Worm (Caenorhabditis elegans) whole organism, L3 larva: ENCODE results near the gene C10G8.8.
A peak's percentile ranks its signal among the peaks of the same experiment; 100 is the strongest.

Experiments used
- R02D3.7 ChIP-seq: fragments of 150-350 bp; optimal IDR thresholded peaks from 2 replicates; lab custom pipeline; 2014; ENCODE audit warnings: missing biosample characterization, missing genetic modification characterization
- ZK546.5 ChIP-seq: sonication (generic microtip); optimal IDR thresholded peaks from 2 replicates; lab custom pipeline; 2017; ENCODE audit warnings: missing biosample characterization, missing genetic modification characterization
- aly-2 ChIP-seq: fragments of 150-350 bp; optimal IDR thresholded peaks from 2 replicates; lab custom pipeline; 2014; ENCODE audit warnings: missing biosample characterization, missing genetic modification characterization
- ama-1 ChIP-seq: fragments of 150-350 bp; optimal IDR thresholded peaks from 2 replicates; lab custom pipeline; 2018
- ceh-16 ChIP-seq: sonication (generic microtip); optimal IDR thresholded peaks from 2 replicates; lab custom pipeline; 2017; ENCODE audit warnings: missing biosample characterization, missing genetic modification characterization
- ceh-9 ChIP-seq: sonication (generic microtip); optimal IDR thresholded peaks from 2 replicates; lab custom pipeline; 2018; ENCODE audit warnings: missing biosample characterization, missing genetic modification characterization
- daf-12 ChIP-seq: fragments of 150-350 bp; optimal IDR thresholded peaks from 2 replicates; lab custom pipeline; 2014; ENCODE audit warnings: missing biosample characterization, missing genetic modification reagents, missing genetic modification characterization
- egl-27 ChIP-seq: sonication (generic microtip); optimal IDR thresholded peaks from 4 replicates; lab custom pipeline; 2017; ENCODE audit warnings: missing biosample characterization, missing genetic modification reagents, missing genetic modification characterization
- egl-5 ChIP-seq: fragments of 150-350 bp; optimal IDR thresholded peaks from 2 replicates; lab custom pipeline; 2017; ENCODE audit warnings: missing biosample characterization, missing genetic modification reagents, missing genetic modification characterization, inconsistent platforms
- elt-1 ChIP-seq: fragments of 150-350 bp; optimal IDR thresholded peaks from 2 replicates; lab custom pipeline; 2014; ENCODE audit warnings: missing biosample characterization, missing genetic modification characterization
- elt-2 ChIP-seq: sonication (generic microtip); optimal IDR thresholded peaks from 2 replicates; lab custom pipeline; 2016; ENCODE audit warnings: missing genetic modification reagents, mild to moderate bottlenecking, missing genetic modification characterization, missing compliant biosample characterization
- elt-3 ChIP-seq, 3 experiments: fragments of 150-350 bp in 1 of 3; sonication (generic microtip) in 2 of 3; optimal IDR thresholded peaks; 2 replicates in 2 of 3; 4 replicates in 1 of 3; lab custom pipeline; 2014 to 2017; ENCODE audit warnings: missing biosample characterization in 3 of 3, missing genetic modification characterization in 3 of 3
- fkh-2 ChIP-seq: fragments of 150-350 bp; optimal IDR thresholded peaks from 2 replicates; lab custom pipeline; 2014; ENCODE audit warnings: missing biosample characterization, missing genetic modification reagents, missing genetic modification characterization
- fos-1 ChIP-seq: fragments of 150-350 bp; optimal IDR thresholded peaks from 2 replicates; lab custom pipeline; 2014; ENCODE audit warnings: missing biosample characterization, missing genetic modification characterization
- hmg-11 ChIP-seq: sonication (generic microtip); optimal IDR thresholded peaks from 2 replicates; lab custom pipeline; 2016; ENCODE audit warnings: missing genetic modification characterization, missing compliant biosample characterization
- jun-1 ChIP-seq: fragments of 150-350 bp; optimal IDR thresholded peaks from 2 replicates; lab custom pipeline; 2014; ENCODE audit warnings: missing biosample characterization, missing genetic modification reagents, missing genetic modification characterization
- lin-39 ChIP-seq: fragments of 150-350 bp; optimal IDR thresholded peaks from 2 replicates; lab custom pipeline; 2018; ENCODE audit warnings: missing biosample characterization, missing genetic modification reagents, missing genetic modification characterization
- lsy-12 ChIP-seq: sonication (generic microtip); optimal IDR thresholded peaks from 2 replicates; lab custom pipeline; 2016; ENCODE audit warnings: mild to moderate bottlenecking, missing genetic modification characterization, missing compliant biosample characterization
- mml-1 ChIP-seq: fragments of 150-350 bp; sonication (generic microtip); optimal IDR thresholded peaks from 3 replicates; lab custom pipeline; 2014; ENCODE audit warnings: missing biosample characterization, missing genetic modification characterization
- nhr-12 ChIP-seq: fragments of 150-350 bp; optimal IDR thresholded peaks from 2 replicates; lab custom pipeline; 2014; ENCODE audit warnings: missing biosample characterization, missing genetic modification characterization
- nhr-23 ChIP-seq: fragments of 150-350 bp; optimal IDR thresholded peaks from 2 replicates; lab custom pipeline; 2014; ENCODE audit warnings: missing biosample characterization, missing genetic modification reagents, missing genetic modification characterization
- nhr-237 ChIP-seq: fragments of 150-350 bp; optimal IDR thresholded peaks from 2 replicates; lab custom pipeline; 2014; ENCODE audit warnings: missing biosample characterization, missing genetic modification characterization
- nhr-25 ChIP-seq: sonication (generic microtip); optimal IDR thresholded peaks from 2 replicates; lab custom pipeline; 2017; ENCODE audit warnings: missing biosample characterization, missing genetic modification characterization
- nhr-43 ChIP-seq: sonication (generic microtip); optimal IDR thresholded peaks from 2 replicates; lab custom pipeline; 2016; ENCODE audit warnings: mild to moderate bottlenecking, missing genetic modification characterization, missing compliant biosample characterization; ENCODE audit not compliant: poor library complexity, severe bottlenecking
- nhr-67 ChIP-seq: fragments of 150-350 bp; optimal IDR thresholded peaks from 2 replicates; lab custom pipeline; 2014; ENCODE audit warnings: missing biosample characterization, missing genetic modification characterization
- nhr-76 ChIP-seq: fragments of 150-350 bp; sonication (generic microtip); optimal IDR thresholded peaks from 5 replicates; lab custom pipeline; 2014; ENCODE audit warnings: missing biosample characterization, missing genetic modification characterization
- nhr-77 ChIP-seq: fragments of 150-350 bp; optimal IDR thresholded peaks from 2 replicates; lab custom pipeline; 2014; ENCODE audit warnings: missing biosample characterization, missing genetic modification characterization
- pha-4 ChIP-seq: fragments of 150-350 bp; optimal IDR thresholded peaks from 2 replicates; lab custom pipeline; 2014; ENCODE audit warnings: missing biosample characterization, missing genetic modification reagents, missing genetic modification characterization
- pqm-1 ChIP-seq: fragments of 150-350 bp; optimal IDR thresholded peaks from 2 replicates; lab custom pipeline; 2017; ENCODE audit warnings: missing biosample characterization, missing genetic modification characterization, inconsistent platforms
- skn-1 ChIP-seq: fragments of 150-350 bp; optimal IDR thresholded peaks from 2 replicates; lab custom pipeline; 2014; ENCODE audit warnings: missing biosample characterization, missing genetic modification characterization
- snpc-4 ChIP-seq: fragments of 150-350 bp; optimal IDR thresholded peaks from 2 replicates; lab custom pipeline; 2014; ENCODE audit warnings: missing biosample characterization, missing genetic modification characterization
- tbx-2 ChIP-seq: sonication (generic microtip); optimal IDR thresholded peaks from 2 replicates; lab custom pipeline; 2016; ENCODE audit warnings: mild to moderate bottlenecking, missing genetic modification characterization, missing compliant biosample characterization
- unc-39 ChIP-seq: sonication (generic microtip); optimal IDR thresholded peaks from 4 replicates; lab custom pipeline; 2017; ENCODE audit warnings: missing biosample characterization, missing genetic modification characterization
- zag-1 ChIP-seq: fragments of 150-350 bp; optimal IDR thresholded peaks from 2 replicates; lab custom pipeline; 2014; ENCODE audit warnings: missing biosample characterization, missing genetic modification characterization
- ztf-11 ChIP-seq: fragments of 150-350 bp; optimal IDR thresholded peaks from 2 replicates; lab custom pipeline; 2014; ENCODE audit warnings: missing biosample characterization, missing genetic modification characterization
- ztf-4 ChIP-seq: fragments of 150-350 bp; optimal IDR thresholded peaks from 2 replicates; lab custom pipeline; 2014; ENCODE audit warnings: missing biosample characterization, missing genetic modification characterization

Gene C10G8.8

ce11 chrV:5312453-5312852 lies 15.8 kb downstream of the C10G8.8 start, which contains the start of gene C10G8.3:
C10G8.3 (plus strand) TSS chrV:5312753.
- no peak for TF ChIP-seq skn-1 (tag; lab: Kevin White, UChicago)
- TF ChIP-seq ama-1 (lab: Kevin White, UChicago) = no peak
- no peak for TF ChIP-seq snpc-4 (tag; lab: Kevin White, UChicago)
- TF ChIP-seq fkh-2 (tag; lab: Kevin White, UChicago) = no peak
- no peak for TF ChIP-seq aly-2 (tag; lab: Kevin White, UChicago)
- no peak for TF ChIP-seq unc-39
- TF ChIP-seq ceh-9 (tag; lab: Kevin White, UChicago) = no peak
- TF ChIP-seq egl-5 = no peak
- no peak for TF ChIP-seq ztf-11 (tag; lab: Kevin White, UChicago)
- no peak for TF ChIP-seq zag-1 (tag; lab: Kevin White, UChicago)
- no peak for TF ChIP-seq ZK546.5 (tag; lab: Kevin White, UChicago)
- TF ChIP-seq nhr-43 (tag; lab: Kevin White, UChicago) = no peak
- no peak for TF ChIP-seq nhr-237 (tag; lab: Kevin White, UChicago)
- TF ChIP-seq daf-12 = no peak
- TF ChIP-seq lsy-12 (tag; lab: Kevin White, UChicago) = no peak
- no peak for TF ChIP-seq elt-1
- no peak for TF ChIP-seq hmg-11

ce11 chrV:5311635-5312034 lies 16.6 kb downstream of the C10G8.8 start, which contains the start of gene C10G8.4:
C10G8.4 (plus strand) TSS chrV:5311935.
- TF ChIP-seq nhr-12 (tag; lab: Kevin White, UChicago) (no peak), ceh-16 (tag; lab: Kevin White, UChicago) (no peak), ztf-11 (tag; lab: Kevin White, UChicago) (no peak), nhr-76 (tag; lab: Kevin White, UChicago) (no peak), fkh-2 (tag; lab: Kevin White, UChicago) (no peak), nhr-67 (tag; lab: Kevin White, UChicago) (no peak), ztf-4 (no peak), daf-12 (no peak), egl-27 (no peak), jun-1 (tag; lab: Kevin White, UChicago) (no peak), pqm-1 (tag; lab: Kevin White, UChicago) (no peak), mml-1 (no peak), fos-1 (tag; lab: Kevin White, UChicago) (no peak)

ce11 chrV:5304366-5304765 lies 23.8 kb downstream of the C10G8.8 start:
- TF ChIP-seq ztf-11 (tag; lab: Kevin White, UChicago) (no peak), tbx-2 (tag; lab: Kevin White, UChicago) (no peak), egl-27 (no peak), aly-2 (tag; lab: Kevin White, UChicago) (no peak), nhr-25 (no peak), fos-1 (tag; lab: Kevin White, UChicago) (no peak), elt-3 (tag; optimal IDR thresholded peaks at IDR 0.05; lab: Kevin White, UChicago) (no peak), lin-39 (tag; lab: Kevin White, UChicago) (no peak), R02D3.7 (tag; lab: Kevin White, UChicago) (no peak)

- TF ChIP-seq nhr-43 (tag; lab: Kevin White, UChicago) (no peak), nhr-76 (tag; lab: Kevin White, UChicago) (no peak), nhr-23 (tag; lab: Kevin White, UChicago) (no peak), ceh-16 (tag; lab: Kevin White, UChicago) (no peak), skn-1 (tag; lab: Kevin White, UChicago) (no peak), nhr-77 (tag; lab: Kevin White, UChicago) (no peak)
Observed at ce11 chrV:5303389-5303788, 24.8 kb downstream of the C10G8.8 start, which contains the start of gene ncx-2. ncx-2 (plus strand) TSS chrV:5303689.

- no peak for TF ChIP-seq elt-2
- TF ChIP-seq nhr-43 (tag; lab: Kevin White, UChicago) = no peak
- peak; percentile 13 for TF ChIP-seq pha-4 (tag; lab: Kevin White, UChicago)
Observed at ce11 chrV:5301226-5301625, 27.0 kb downstream of the C10G8.8 start.
